Fruit fly (Drosophila melanogaster) whole organism, embryonic: ENCODE results near the gene CG13894.

ENCODE experiments used
- Atf-2 ChIP-seq: fragments of 200-800 bp; sonication (Bioruptor generic); optimal IDR thresholded peaks from 2 replicates; lab custom pipeline; 2016; ENCODE audit warnings: missing biosample characterization, missing genetic modification characterization
- C15 ChIP-seq: fragments of 200-800 bp; sonication (Bioruptor generic); IDR thresholded peaks from 3 replicates; pipeline ENCODE4 v1.3.6; 2022; ENCODE audit warnings: missing biosample characterization, missing genetic modification characterization
- CG10267 ChIP-seq: fragments of 200-800 bp; sonication (Bioruptor generic); optimal IDR thresholded peaks from 2 replicates; lab custom pipeline; 2018; ENCODE audit warnings: missing biosample characterization, mild to moderate bottlenecking, missing genetic modification characterization, moderate library complexity
- CG10321 ChIP-seq: fragments of 200-800 bp; sonication (Bioruptor generic); IDR thresholded peaks from 2 replicates; pipeline ENCODE4 v1.3.6; 2022; ENCODE audit warnings: missing biosample characterization, missing genetic modification characterization
- CG10366 ChIP-seq: fragments of 200-800 bp; sonication (Bioruptor generic); IDR thresholded peaks from 2 replicates; pipeline ENCODE4 v1.3.6; 2022; ENCODE audit warnings: missing biosample characterization, missing genetic modification characterization
- CG10543 ChIP-seq: fragments of 200-800 bp; sonication (Bioruptor generic); optimal IDR thresholded peaks from 3 replicates; lab custom pipeline; 2017; ENCODE audit warnings: missing biosample characterization, mild to moderate bottlenecking, missing genetic modification characterization, moderate library complexity
- CG10959 ChIP-seq: fragments of 200-800 bp; sonication (Bioruptor generic); IDR thresholded peaks from 2 replicates; pipeline ENCODE4 v1.3.6; 2022; ENCODE audit warnings: missing biosample characterization, missing genetic modification characterization
- CG12942 ChIP-seq: fragments of 200-800 bp; sonication (Bioruptor generic); optimal IDR thresholded peaks from 3 replicates; lab custom pipeline; 2016; ENCODE audit warnings: missing biosample characterization, missing genetic modification characterization
- CG16863 ChIP-seq: fragments of 200-800 bp; sonication (Bioruptor generic); optimal IDR thresholded peaks from 3 replicates; lab custom pipeline; 2016; ENCODE audit warnings: missing biosample characterization, missing genetic modification characterization
- CG18599 ChIP-seq: fragments of 200-800 bp; sonication (Bioruptor generic); optimal IDR thresholded peaks from 3 replicates; lab custom pipeline; 2017; ENCODE audit warnings: missing biosample characterization, missing genetic modification characterization, mild to moderate bottlenecking, moderate library complexity, missing genetic modification reagents
- CG34422 ChIP-seq: fragments of 200-800 bp; sonication (Bioruptor generic); IDR thresholded peaks from 3 replicates; pipeline ENCODE4 v1.3.6; 2022; ENCODE audit warnings: missing biosample characterization, missing genetic modification characterization
- CG4707 ChIP-seq: fragments of 200-800 bp; sonication (Bioruptor generic); optimal IDR thresholded peaks from 2 replicates; lab custom pipeline; 2018; ENCODE audit warnings: missing biosample characterization, mild to moderate bottlenecking, missing genetic modification characterization, moderate library complexity
- CG6689 ChIP-seq: fragments of 200-800 bp; sonication (Bioruptor generic); IDR thresholded peaks from 2 replicates; pipeline ENCODE4 v1.3.6; 2022; ENCODE audit warnings: missing biosample characterization, missing genetic modification characterization
- CG9215 ChIP-seq: fragments of 200-800 bp; sonication (Bioruptor generic); IDR thresholded peaks from 2 replicates; pipeline ENCODE4 v1.3.6; 2022; ENCODE audit warnings: missing biosample characterization, missing genetic modification characterization
- CG9876 ChIP-seq: fragments of 200-800 bp; sonication (Bioruptor generic); optimal IDR thresholded peaks from 2 replicates; lab custom pipeline; 2016; ENCODE audit warnings: missing biosample characterization, missing genetic modification characterization
- Chrac-16 ChIP-seq: fragments of 200-800 bp; sonication (Bioruptor generic); optimal IDR thresholded peaks from 3 replicates; lab custom pipeline; 2016; ENCODE audit warnings: missing biosample characterization, missing genetic modification characterization
- D19A ChIP-seq: fragments of 200-800 bp; optimal IDR thresholded peaks from 3 replicates; lab custom pipeline; 2019; ENCODE audit warnings: missing biosample characterization, mild to moderate bottlenecking, missing genetic modification characterization, moderate library complexity
- D19B ChIP-seq: fragments of 200-800 bp; sonication (Bioruptor generic); optimal IDR thresholded peaks from 2 replicates; lab custom pipeline; 2017; ENCODE audit warnings: missing biosample characterization, mild to moderate bottlenecking, missing genetic modification characterization
- Dbx ChIP-seq: fragments of 200-800 bp; sonication (Bioruptor generic); IDR thresholded peaks from 3 replicates; pipeline ENCODE4 v1.3.6; 2022; ENCODE audit warnings: missing biosample characterization, missing genetic modification characterization
- Dll ChIP-seq: fragments of 200-800 bp; sonication (Bioruptor generic); IDR thresholded peaks from 4 replicates; pipeline ENCODE4 v1.3.6; 2022; ENCODE audit warnings: missing biosample characterization, missing genetic modification characterization; ENCODE audit not compliant: partially characterized antibody
- Dref ChIP-seq: fragments of 200-800 bp; sonication (Bioruptor generic); IDR thresholded peaks from 2 replicates; pipeline ENCODE4 v1.3.6; 2022; ENCODE audit warnings: missing biosample characterization, missing genetic modification characterization
- Gsc ChIP-seq: fragments of 200-800 bp; sonication (Bioruptor generic); IDR thresholded peaks from 2 replicates; pipeline ENCODE4 v1.3.6; 2022; ENCODE audit warnings: missing biosample characterization, missing genetic modification characterization
- Hr78 ChIP-seq, 2 experiments: fragments of 200-800 bp in 1 of 2; fragments of >200 bp in 1 of 2; sonication (Bioruptor generic) in 1 of 2; optimal IDR thresholded peaks; 2 replicates each; lab custom pipeline; 2017 to 2019; ENCODE audit warnings: missing biosample characterization in 2 of 2, missing genetic modification characterization in 2 of 2, mild to moderate bottlenecking in 1 of 2, moderate library complexity in 1 of 2
- Jarid2 ChIP-seq: fragments of 200-800 bp; sonication (Bioruptor generic); optimal IDR thresholded peaks from 3 replicates; lab custom pipeline; 2017; ENCODE audit warnings: mild to moderate bottlenecking, missing biosample characterization, missing genetic modification reagents, missing genetic modification characterization
- Lhr ChIP-seq: fragments of 200-800 bp; sonication (Bioruptor generic); optimal IDR thresholded peaks from 3 replicates; lab custom pipeline; 2017; ENCODE audit warnings: mild to moderate bottlenecking, missing biosample characterization, missing genetic modification reagents, missing genetic modification characterization
- NC2β ChIP-seq: fragments of 200-800 bp; sonication (Bioruptor generic); optimal IDR thresholded peaks from 2 replicates; lab custom pipeline; 2016; ENCODE audit warnings: missing biosample characterization, missing genetic modification characterization
- Rfx ChIP-seq: fragments of 200-800 bp; sonication (Bioruptor generic); IDR thresholded peaks from 2 replicates; pipeline ENCODE4 v1.3.6; 2022; ENCODE audit warnings: missing biosample characterization, missing genetic modification characterization
- Xrp1 ChIP-seq: fragments of 200-800 bp; sonication (Bioruptor generic); IDR thresholded peaks from 2 replicates; pipeline ENCODE4 v1.3.6; 2022; ENCODE audit warnings: missing biosample characterization, missing genetic modification characterization
- ac ChIP-seq: fragments of 200-800 bp; sonication (Bioruptor generic); optimal IDR thresholded peaks from 3 replicates; lab custom pipeline; 2017; ENCODE audit warnings: missing biosample characterization, mild to moderate bottlenecking, missing genetic modification characterization
- caup ChIP-seq: fragments of 200-800 bp; sonication (Bioruptor generic); optimal IDR thresholded peaks from 3 replicates; lab custom pipeline; 2017; ENCODE audit warnings: missing biosample characterization, mild to moderate bottlenecking, missing genetic modification characterization, moderate library complexity; ENCODE audit not compliant: severe bottlenecking
- chif ChIP-seq, 2 experiments: fragments of 200-800 bp; sonication (Bioruptor generic); optimal IDR thresholded peaks; 3 replicates each; lab custom pipeline; 2016; ENCODE audit warnings: missing biosample characterization in 2 of 2, missing genetic modification characterization in 2 of 2
- corto ChIP-seq: fragments of 200-800 bp; sonication (Bioruptor generic); optimal IDR thresholded peaks from 2 replicates; lab custom pipeline; 2016; ENCODE audit warnings: missing biosample characterization, mild to moderate bottlenecking, missing genetic modification characterization, moderate library complexity
- da ChIP-seq: fragments of 200-800 bp; sonication (Bioruptor generic); optimal IDR thresholded peaks from 2 replicates; lab custom pipeline; 2016; ENCODE audit warnings: missing biosample characterization, missing genetic modification characterization
- danr ChIP-seq: fragments of 200-800 bp; sonication (Bioruptor generic); IDR thresholded peaks from 2 replicates; pipeline ENCODE4 v1.3.6; 2022; ENCODE audit warnings: missing biosample characterization, missing genetic modification characterization
- dmrt99B ChIP-seq: fragments of 200-800 bp; sonication (Bioruptor generic); optimal IDR thresholded peaks from 2 replicates; lab custom pipeline; 2018; ENCODE audit warnings: missing biosample characterization, mild to moderate bottlenecking, missing genetic modification characterization, moderate library complexity
- gcm ChIP-seq: fragments of 200-800 bp; sonication (Bioruptor generic); optimal IDR thresholded peaks from 2 replicates; lab custom pipeline; 2019; ENCODE audit warnings: missing biosample characterization, mild to moderate bottlenecking, missing genetic modification characterization, moderate library complexity
- hbn ChIP-seq: fragments of 200-800 bp; sonication (Bioruptor generic); IDR thresholded peaks from 2 replicates; pipeline ENCODE4 v1.3.6; 2022; ENCODE audit warnings: missing biosample characterization, missing genetic modification characterization; ENCODE audit not compliant: partially characterized antibody
- lmd ChIP-seq: fragments of 200-800 bp; sonication (Bioruptor generic); IDR thresholded peaks from 2 replicates; pipeline ENCODE4 v1.3.6; 2022; ENCODE audit warnings: missing biosample characterization, missing genetic modification characterization
- mirr ChIP-seq: fragments of 200-800 bp; sonication (Bioruptor generic); optimal IDR thresholded peaks from 3 replicates; lab custom pipeline; 2018; ENCODE audit warnings: missing biosample characterization, mild to moderate bottlenecking, missing genetic modification characterization
- oc ChIP-seq: fragments of 200-800 bp; sonication (Bioruptor generic); optimal IDR thresholded peaks from 2 replicates; lab custom pipeline; 2018; ENCODE audit warnings: missing biosample characterization, mild to moderate bottlenecking, missing genetic modification characterization, moderate library complexity
- phol ChIP-seq: fragments of 200-800 bp; sonication (Bioruptor generic); optimal IDR thresholded peaks from 3 replicates; lab custom pipeline; 2018; ENCODE audit warnings: missing biosample characterization, mild to moderate bottlenecking, missing genetic modification characterization, moderate library complexity
- ro ChIP-seq: fragments of 200-800 bp; sonication (Bioruptor generic); IDR thresholded peaks from 2 replicates; pipeline ENCODE4 v1.3.6; 2022; ENCODE audit warnings: missing biosample characterization, missing genetic modification characterization
- sima ChIP-seq: fragments of 200-800 bp; sonication (Bioruptor generic); optimal IDR thresholded peaks from 2 replicates; lab custom pipeline; 2016; ENCODE audit warnings: missing biosample characterization, missing genetic modification characterization
- sqz ChIP-seq: fragments of 200-800 bp; sonication (Bioruptor generic); optimal IDR thresholded peaks from 3 replicates; lab custom pipeline; 2018; ENCODE audit warnings: missing biosample characterization, mild to moderate bottlenecking, missing genetic modification characterization
- tna ChIP-seq: fragments of 200-800 bp; sonication (Bioruptor generic); IDR thresholded peaks from 2 replicates; pipeline ENCODE4 v1.3.6; 2022; ENCODE audit warnings: missing biosample characterization, missing genetic modification characterization; ENCODE audit not compliant: partially characterized antibody
- trh ChIP-seq: fragments of 200-800 bp; sonication (Bioruptor generic); optimal IDR thresholded peaks from 2 replicates; lab custom pipeline; 2016; ENCODE audit warnings: missing biosample characterization, missing genetic modification characterization
- unpg ChIP-seq: fragments of 200-800 bp; sonication (Bioruptor generic); optimal IDR thresholded peaks from 3 replicates; lab custom pipeline; 2018; ENCODE audit warnings: missing biosample characterization, mild to moderate bottlenecking, missing genetic modification characterization, moderate library complexity
- usp ChIP-seq: fragments of >200 bp; optimal IDR thresholded peaks from 2 replicates; lab custom pipeline; 2017; ENCODE audit warnings: missing biosample characterization, missing genetic modification characterization
- wor ChIP-seq: fragments of 200-800 bp; sonication (Bioruptor generic); IDR thresholded peaks from 2 replicates; pipeline ENCODE4 v1.3.6; 2022; ENCODE audit warnings: missing biosample characterization, missing genetic modification characterization

The CG13894 gene

dm6 chr3L:745222-745942 lies 46.4 kb upstream of the CG13894 start (continued):
- no peak for TF ChIP-seq CG10366 (GFP tag; lab: Robert Waterston, UW)
- TF ChIP-seq Chrac-16: peak; percentile 52
- no peak for TF ChIP-seq tna (GFP tag; lab: Robert Waterston, UW)
- TF ChIP-seq da (GFP tag; lab: Kevin White, UChicago): no peak
- TF ChIP-seq Gsc (GFP tag; lab: Robert Waterston, UW): no peak
- no peak for TF ChIP-seq ac (GFP tag; lab: Kevin White, UChicago)
- TF ChIP-seq CG9876: no peak
- TF ChIP-seq danr: no peak
- no peak for TF ChIP-seq Rfx (GFP tag; lab: Robert Waterston, UW)
- no peak for TF ChIP-seq CG10321 (GFP tag; lab: Robert Waterston, UW)
- no peak for TF ChIP-seq wor
- TF ChIP-seq ro (GFP tag; lab: Robert Waterston, UW): no peak
- no peak for TF ChIP-seq NC2β (GFP tag; lab: Kevin White, UChicago)
- TF ChIP-seq phol (tag; lab: Kevin White, UChicago): peak; percentile 70
- peak; percentile 34 for TF ChIP-seq gcm
- no peak for TF ChIP-seq sqz
- no peak for TF ChIP-seq trh (GFP tag; lab: Kevin White, UChicago)
- no peak for TF ChIP-seq Dll
- no peak for TF ChIP-seq Hr78 (GFP tag; optimal IDR thresholded peaks at IDR 0.05; lab: Kevin White, UChicago)
- TF ChIP-seq CG16863 (GFP tag; lab: Kevin White, UChicago): peak; percentile 35
- peak; percentile 57 for TF ChIP-seq dmrt99B
- TF ChIP-seq unpg (GFP tag; lab: Kevin White, UChicago): peak; percentile 47
- TF ChIP-seq CG6689: peak; percentile 39; the same call in 1 of the 2 replicates
- peak; percentile 1 for TF ChIP-seq corto (GFP tag; lab: Kevin White, UChicago)
- TF ChIP-seq CG12942 (GFP tag; lab: Kevin White, UChicago): no peak
- TF ChIP-seq CG34422: 0 out of 3 replicates have a peak, but pooled peaks have one; percentile 32
- TF ChIP-seq Atf-2: peak; percentile 22
- no peak for TF ChIP-seq CG18599 (GFP tag; lab: Kevin White, UChicago)
- TF ChIP-seq oc (tag; lab: Kevin White, UChicago): peak; percentile 62
- TF ChIP-seq CG10543: no peak
- TF ChIP-seq CG4707 (GFP tag; lab: Kevin White, UChicago): no peak
- TF ChIP-seq CG9215 (GFP tag; lab: Robert Waterston, UW): no peak
- TF ChIP-seq lmd (GFP tag; lab: Robert Waterston, UW): peak; percentile 21; the same call in 1 of the 2 replicates
- no peak for TF ChIP-seq Lhr (GFP tag; lab: Kevin White, UChicago)
- TF ChIP-seq CG10959 (GFP tag; lab: Robert Waterston, UW): peak; percentile 56
- no peak for TF ChIP-seq C15 (GFP tag; lab: Robert Waterston, UW)
- TF ChIP-seq Jarid2 (GFP tag; lab: Kevin White, UChicago): no peak
- TF ChIP-seq mirr (GFP tag; lab: Kevin White, UChicago): no peak
- TF ChIP-seq D19A (tag; lab: Kevin White, UChicago): peak; percentile 65
- TF ChIP-seq D19B: no peak
- peak; percentile 20 to 62 for TF ChIP-seq chif (GFP tag; optimal IDR thresholded peaks at IDR 0.05; lab: Kevin White, UChicago)
- no peak for TF ChIP-seq sima (GFP tag; lab: Kevin White, UChicago)
- peak; percentile 82 for TF ChIP-seq CG10267 (tag; lab: Kevin White, UChicago)
- no peak for TF ChIP-seq Dref (GFP tag; lab: Robert Waterston, UW)
- peak; percentile 69 for TF ChIP-seq Xrp1
- TF ChIP-seq hbn: no peak
- TF ChIP-seq caup (GFP tag; lab: Kevin White, UChicago): no peak
- no peak for TF ChIP-seq Dbx
- TF ChIP-seq usp (GFP tag; lab: Kevin White, UChicago): no peak
